Worm (Caenorhabditis elegans): Measurements from ENCODE around the gene Y44A6D.7.

ce11 chrV:20826618-20827017 is 12.1 kb downstream of the Y44A6D.7 start:
- TF ChIP-seq elt-2 (tag; optimal IDR thresholded peaks at IDR 0.05) (no peak), fkh-4 (tag; optimal IDR thresholded peaks at IDR 0.05; ENCODE audit: borderline replicate concordance) (no peak), ztf-11 (tag; optimal IDR thresholded peaks at IDR 0.05) (no peak), ets-5 (GFP tag; IDR thresholded peaks at IDR 0.05) (no peak), tlp-1 (tag; optimal IDR thresholded peaks at IDR 0.05) (no peak), unc-130 (tag; optimal IDR thresholded peaks at IDR 0.05) (no peak), lin-39 (tag; optimal IDR thresholded peaks at IDR 0.05) (no peak), swsn-7 (tag; optimal IDR thresholded peaks at IDR 0.05) (no peak), fkh-10 (GFP tag; optimal IDR thresholded peaks at IDR 0.05) (no peak), lir-3 (tag; optimal IDR thresholded peaks at IDR 0.05; ENCODE audit: poor library complexity) (no peak), nhr-76 (tag; optimal IDR thresholded peaks at IDR 0.05) (no peak), egl-27 (tag; optimal IDR thresholded peaks at IDR 0.05) (no peak)

All from whole organism, L1 larva.